Worm (Caenorhabditis elegans) whole organism, late embryonic: ENCODE results near the gene znf-593.
"Not testable (repeated sequence)": the region's sequence is repeated elsewhere in the genome, so short reads cannot be mapped to it uniquely, and the experiment has no call there.

Experiments used
- C38D4.7 ChIP-seq: fragments of 200-800 bp; sonication (Bioruptor generic); optimal IDR thresholded peaks from 2 replicates; lab custom pipeline; 2018; ENCODE audit warnings: mild to moderate bottlenecking, missing genetic modification characterization, moderate library complexity, missing compliant biosample characterization
- ama-1 ChIP-seq: fragments of 150-350 bp; optimal IDR thresholded peaks from 2 replicates; lab custom pipeline; 2014
- ceh-24 ChIP-seq: sonication (generic microtip); optimal IDR thresholded peaks from 2 replicates; lab custom pipeline; 2016; ENCODE audit warnings: mild to moderate bottlenecking, missing genetic modification characterization, missing compliant biosample characterization
- ref-2 ChIP-seq: sonication (generic microtip); optimal IDR thresholded peaks from 2 replicates; lab custom pipeline; 2016; ENCODE audit warnings: missing genetic modification characterization, missing compliant biosample characterization
- tbx-2 ChIP-seq: sonication (generic microtip); optimal IDR thresholded peaks from 2 replicates; lab custom pipeline; 2016; ENCODE audit warnings: missing genetic modification characterization, missing compliant biosample characterization

DNA sequence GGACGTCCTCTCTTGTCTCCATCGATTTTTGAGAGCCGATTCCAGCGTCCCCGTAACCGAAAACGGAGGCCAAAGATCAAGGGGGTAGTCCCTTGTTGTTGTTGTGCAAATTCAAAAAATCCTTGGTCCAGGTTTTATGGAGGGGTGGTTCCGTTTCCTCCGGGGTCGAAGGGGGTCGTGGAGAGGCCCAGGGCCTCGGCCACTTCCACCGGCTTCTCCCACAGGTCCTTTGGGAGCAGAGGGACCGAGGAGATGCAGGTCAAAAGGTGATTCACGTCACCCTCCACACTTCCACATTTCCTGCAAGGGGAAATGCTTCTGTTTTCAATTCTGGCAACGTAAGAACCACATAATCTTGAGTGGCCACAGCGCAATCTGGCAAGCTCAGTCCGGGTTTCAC lies 34.8 kb downstream of the znf-593 start, which contains the start of gene fbxb-22:
- not testable (repeated sequence) for TF ChIP-seq tbx-2; C38D4.7 (GFP tag; lab: Kevin White, UChicago); ref-2 (tag; lab: Kevin White, UChicago); ama-1; ceh-24 (tag; lab: Kevin White, UChicago)
